Worm (Caenorhabditis elegans): Measurements from ENCODE around the gene pgl-3.

The pgl-3 gene

ce11 chrV:4724453-4724852 lies 31.3 kb upstream of the pgl-3 start, which contains the start of gene F39G3.4:
Gene F39G3.4, plus strand, starts transcription at chrV:4724753.
- TF ChIP-seq gmeb-1 (tag; optimal IDR thresholded peaks at IDR 0.05) (no peak), lin-39 (tag; optimal IDR thresholded peaks at IDR 0.05) (no peak), alr-1 (tag; optimal IDR thresholded peaks at IDR 0.05) (no peak)

- no peak for TF ChIP-seq unc-39 (tag; optimal IDR thresholded peaks at IDR 0.05)
- no peak for TF ChIP-seq zag-1 (tag; optimal IDR thresholded peaks at IDR 0.05)
- TF ChIP-seq peb-1 (tag; optimal IDR thresholded peaks at IDR 0.05): no peak
- TF ChIP-seq fos-1 (tag; optimal IDR thresholded peaks at IDR 0.05): no peak
- TF ChIP-seq ZK546.5 (tag; optimal IDR thresholded peaks at IDR 0.05): no peak
- no peak for TF ChIP-seq elt-1 (tag; optimal IDR thresholded peaks at IDR 0.05)
- TF ChIP-seq nhr-25 (tag; optimal IDR thresholded peaks at IDR 0.05): no peak
- TF ChIP-seq Y55F3AM.14 (GFP tag; optimal IDR thresholded peaks at IDR 0.05): peak; percentile 59
- TF ChIP-seq mbf-1 (tag; optimal IDR thresholded peaks at IDR 0.05): no peak
- TF ChIP-seq ztf-11 (tag; optimal IDR thresholded peaks at IDR 0.05): no peak
- no peak for TF ChIP-seq unc-62 (GFP tag; optimal IDR thresholded peaks at IDR 0.05)
- TF ChIP-seq elt-3 (tag; optimal IDR thresholded peaks at IDR 0.05): no peak
- no peak for TF ChIP-seq alr-1 (tag; optimal IDR thresholded peaks at IDR 0.05)
- peak; percentile 2 for TF ChIP-seq crh-2 (tag; optimal IDR thresholded peaks at IDR 0.05)
- TF ChIP-seq sma-3 (GFP tag; optimal IDR thresholded peaks at IDR 0.05): no peak
- TF ChIP-seq nhr-77 (tag; optimal IDR thresholded peaks at IDR 0.05): no peak
- TF ChIP-seq mab-5 (tag; optimal IDR thresholded peaks at IDR 0.05): no peak
- TF ChIP-seq nhr-129 (tag; optimal IDR thresholded peaks at IDR 0.05): peak; percentile 54
- TF ChIP-seq sem-4 (tag; optimal IDR thresholded peaks at IDR 0.05): no peak
- no peak for TF ChIP-seq dmd-4 (tag; optimal IDR thresholded peaks at IDR 0.05)
- no peak for TF ChIP-seq mdl-1 (tag; optimal IDR thresholded peaks at IDR 0.05)
- no peak for TF ChIP-seq nhr-12 (tag; optimal IDR thresholded peaks at IDR 0.05)
- TF ChIP-seq nhr-6 (tag; optimal IDR thresholded peaks at IDR 0.05): no peak
- no peak for TF ChIP-seq ztf-1 (GFP tag; conservative IDR thresholded peaks at IDR 0.05)
- peak; percentile 1 for TF ChIP-seq lin-13 (GFP tag; optimal IDR thresholded peaks at IDR 0.05)
- no peak for TF ChIP-seq blmp-1 (tag; optimal IDR thresholded peaks at IDR 0.05; ENCODE audit: insufficient read depth)
- TF ChIP-seq ama-1 (optimal IDR thresholded peaks at IDR 0.05): no peak
- TF ChIP-seq R02D3.7 (tag; optimal IDR thresholded peaks at IDR 0.05): no peak
- no peak for TF ChIP-seq egl-27 (tag; optimal IDR thresholded peaks at IDR 0.05)
- TF ChIP-seq unc-55 (GFP tag; optimal IDR thresholded peaks at IDR 0.05): no peak
- TF ChIP-seq lsy-2 (tag; optimal IDR thresholded peaks at IDR 0.05): peak in 1 of 2 experiments; percentile 20
- TF ChIP-seq nhr-23 (tag; optimal IDR thresholded peaks at IDR 0.05): no peak
- peak; percentile 58 for TF ChIP-seq F13H6.1 (tag; optimal IDR thresholded peaks at IDR 0.05)
- no peak for TF ChIP-seq lin-39 (tag; optimal IDR thresholded peaks at IDR 0.05)
- TF ChIP-seq lin-11 (tag; optimal IDR thresholded peaks at IDR 0.05): no peak
- no peak for TF ChIP-seq aly-2 (tag; optimal IDR thresholded peaks at IDR 0.05)
- no peak for TF ChIP-seq nhr-21 (tag; optimal IDR thresholded peaks at IDR 0.05)
- TF ChIP-seq nhr-10 (tag; optimal IDR thresholded peaks at IDR 0.05): no peak
- TF ChIP-seq ztf-4 (tag; optimal IDR thresholded peaks at IDR 0.05): no peak
- TF ChIP-seq sma-9 (GFP tag; optimal IDR thresholded peaks at IDR 0.05): no peak
- no peak for TF ChIP-seq sma-9 (tag; optimal IDR thresholded peaks at IDR 0.05)
- TF ChIP-seq gmeb-1 (tag; optimal IDR thresholded peaks at IDR 0.05): no peak
- TF ChIP-seq ceh-16 (tag; optimal IDR thresholded peaks at IDR 0.05): no peak
- no peak for TF ChIP-seq nhr-237 (tag; optimal IDR thresholded peaks at IDR 0.05)
- peak; percentile 29 for TF ChIP-seq C34F6.9 (tag; optimal IDR thresholded peaks at IDR 0.05)
- no peak for TF ChIP-seq skn-1 (tag; optimal IDR thresholded peaks at IDR 0.05)
- no peak for TF ChIP-seq snpc-4 (tag; optimal IDR thresholded peaks at IDR 0.05)
- TF ChIP-seq ceh-82 (tag; optimal IDR thresholded peaks at IDR 0.05): no peak
- TF ChIP-seq nhr-11 (tag; optimal IDR thresholded peaks at IDR 0.05): no peak
These were observed 25.7 kb upstream of the pgl-3 start, which contains the start of gene tig-2 for ce11 chrV:4730075-4730474. Gene tig-2, minus strand, starts transcription at chrV:4730161.
